Worm (Caenorhabditis elegans) whole organism, young adult: ENCODE results near the gene nrf-6.

Experiments
- F39B2.1 ChIP-seq: fragments of 200-800 bp; sonication (Bioruptor generic); IDR thresholded peaks from 2 replicates; pipeline ENCODE4 v1.3.6; 2022; ENCODE audit warnings: missing genetic modification reagents, missing genetic modification characterization, missing compliant biosample characterization
- T26A5.8 ChIP-seq: sonication (generic microtip); optimal IDR thresholded peaks from 2 replicates; lab custom pipeline; 2016; ENCODE audit warnings: missing genetic modification characterization, missing compliant biosample characterization
- madf-10 ChIP-seq: sonication (generic microtip); optimal IDR thresholded peaks from 2 replicates; lab custom pipeline; 2016; ENCODE audit warnings: mild to moderate bottlenecking, missing genetic modification characterization, missing compliant biosample characterization

DNA sequence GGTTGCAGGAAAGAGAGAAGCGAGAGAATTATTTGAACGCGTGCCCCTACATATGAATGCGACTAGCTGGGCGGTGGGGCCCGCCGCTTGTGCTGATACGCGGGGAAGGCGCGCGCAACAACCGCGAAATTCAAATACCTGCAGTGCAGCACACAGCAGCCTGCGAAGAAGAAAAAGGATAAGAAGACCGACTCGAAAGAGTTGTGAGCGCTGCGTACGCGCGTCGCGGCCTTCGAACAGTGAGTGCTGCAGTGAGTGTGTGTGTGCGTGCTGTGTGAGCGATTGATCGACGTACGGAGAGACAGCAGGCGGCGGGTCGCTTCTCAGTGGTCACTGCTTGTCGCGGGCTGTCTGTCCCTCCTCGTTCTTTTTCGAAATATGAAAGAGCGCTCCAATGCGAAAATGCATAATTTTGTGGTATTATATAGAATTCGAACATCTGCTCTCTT is 4.2 kb downstream of the nrf-6 start:
- TF ChIP-seq madf-10 (tag; lab: Kevin White, UChicago) = peak; percentile 90
- TF ChIP-seq T26A5.8 (tag; lab: Kevin White, UChicago) = peak; percentile 18
- TF ChIP-seq F39B2.1 (GFP tag; lab: Robert Waterston, UW) = no peak
